Worm (Caenorhabditis elegans): ENCODE results near the gene F33A8.4.

DNA sequence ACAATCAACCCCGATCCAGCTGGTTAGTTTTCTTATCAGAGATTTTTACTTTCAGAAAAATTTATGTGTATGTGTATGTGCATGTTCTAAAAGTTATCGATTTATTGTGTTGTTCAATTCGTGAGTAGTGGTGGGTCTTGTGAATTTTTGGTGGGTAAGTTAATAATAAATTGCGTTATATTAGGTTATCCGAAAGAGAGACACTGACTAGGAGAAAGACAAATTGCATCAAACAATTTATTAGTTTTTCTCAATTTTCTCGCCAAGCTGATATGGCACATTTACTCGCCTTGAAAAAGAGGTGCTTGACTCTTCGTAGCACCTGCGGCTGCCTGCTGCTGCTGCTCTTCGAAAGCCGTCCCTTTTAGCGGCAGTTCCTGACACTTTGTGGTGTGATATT, 49.7 kb downstream of the F33A8.4 start:
- TF ChIP-seq him-1 (tag; optimal IDR thresholded peaks at IDR 0.05): no peak
- TF ChIP-seq dao-5 (tag; optimal IDR thresholded peaks at IDR 0.05): no peak
- no peak for TF ChIP-seq W03F9.2 (tag; optimal IDR thresholded peaks at IDR 0.05)

Data from whole organism, L4/young adult.